Fruit fly (Drosophila melanogaster): ENCODE results near the gene Frq1.

Gene Frq1

DNA sequence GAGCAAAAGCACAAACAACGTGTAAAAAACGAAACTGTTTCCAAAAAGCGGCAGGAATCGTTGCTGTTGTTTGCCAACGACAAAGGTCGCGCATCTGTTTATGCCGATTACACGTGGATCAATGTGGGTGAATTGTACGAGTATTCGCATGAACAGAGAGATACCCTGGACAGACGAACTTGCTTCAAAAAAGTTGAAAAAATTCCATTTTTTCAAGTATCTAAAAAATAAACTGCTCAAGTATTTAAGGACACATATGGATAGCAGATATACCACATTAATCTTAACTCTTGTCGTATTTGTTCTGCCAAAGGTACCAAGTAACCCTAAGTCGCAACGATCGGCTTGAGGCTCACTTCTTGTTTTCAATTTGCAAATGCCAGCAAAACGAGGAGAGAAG is 15.2 kb upstream of the Frq1 start:
- no peak for TF ChIP-seq ttk (optimal IDR thresholded peaks at IDR 0.05)
- TF ChIP-seq Sin3A (optimal IDR thresholded peaks at IDR 0.05), result no peak
- no peak for TF ChIP-seq h (optimal IDR thresholded peaks at IDR 0.05)
- no peak for TF ChIP-seq insv (optimal IDR thresholded peaks at IDR 0.05)
- no peak for TF ChIP-seq psq (optimal IDR thresholded peaks at IDR 0.05)
- no peak for TF ChIP-seq Myc (optimal IDR thresholded peaks at IDR 0.05)

DNA sequence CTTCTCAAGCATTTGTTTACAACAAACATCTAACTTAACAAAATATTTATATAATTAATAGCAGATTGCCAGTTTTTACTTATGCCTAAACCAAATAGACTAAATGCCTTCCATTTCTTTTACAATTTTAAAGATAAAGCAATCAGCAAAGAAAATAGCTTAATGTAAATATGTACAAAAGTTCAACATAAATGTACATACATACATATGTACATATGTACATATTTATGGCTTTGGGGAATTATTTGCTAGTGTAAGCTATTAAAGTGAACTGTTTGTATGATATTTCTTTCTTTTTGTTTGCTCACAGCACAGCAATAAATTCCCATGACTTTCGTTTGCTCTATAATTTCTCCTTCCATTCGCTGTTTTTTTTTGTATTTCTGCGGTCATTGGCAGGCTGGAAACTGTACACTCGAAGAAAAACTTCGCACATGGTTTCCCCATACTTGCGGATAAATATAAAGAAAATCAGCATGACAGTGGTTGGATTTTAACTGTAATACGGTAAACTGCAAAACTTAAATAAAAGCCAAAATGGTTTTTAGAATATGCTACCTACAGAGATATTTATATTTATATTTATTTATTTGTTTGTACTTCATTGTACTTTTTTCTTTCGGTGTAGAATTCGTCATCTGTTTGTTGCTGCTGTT is 14.1 kb upstream of the Frq1 start:
- no peak for TF ChIP-seq Sin3A (optimal IDR thresholded peaks at IDR 0.05)
- no peak for TF ChIP-seq insv (optimal IDR thresholded peaks at IDR 0.05)
- TF ChIP-seq h (optimal IDR thresholded peaks at IDR 0.05), result no peak
- no peak for TF ChIP-seq psq (optimal IDR thresholded peaks at IDR 0.05)
- TF ChIP-seq Myc (optimal IDR thresholded peaks at IDR 0.05), result no peak
- no peak for TF ChIP-seq ttk (optimal IDR thresholded peaks at IDR 0.05)

DNA sequence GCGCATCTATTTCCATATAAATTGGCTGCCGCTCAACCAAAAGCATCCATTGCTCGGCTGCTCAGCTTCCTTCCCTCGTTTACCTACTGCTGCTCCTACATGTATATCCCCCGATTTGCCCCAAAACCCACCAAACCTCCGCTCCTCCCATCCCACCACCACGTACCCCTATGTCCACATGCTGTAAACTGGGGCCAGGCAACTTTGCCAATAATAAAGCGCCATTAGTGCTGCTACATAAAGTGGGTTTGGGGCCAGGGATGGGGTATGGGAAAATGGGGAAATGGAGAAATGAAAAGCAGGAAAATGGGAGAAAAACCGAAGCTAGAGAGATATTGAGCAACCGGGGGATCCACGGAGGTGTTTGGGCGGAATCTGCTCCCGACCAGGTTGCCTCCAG is 5.9 kb upstream of the Frq1 start:
- TF ChIP-seq Myc (optimal IDR thresholded peaks at IDR 0.05) (no peak), ttk (optimal IDR thresholded peaks at IDR 0.05) (no peak), insv (optimal IDR thresholded peaks at IDR 0.05) (no peak), h (optimal IDR thresholded peaks at IDR 0.05) (no peak), Sin3A (optimal IDR thresholded peaks at IDR 0.05) (no peak), psq (optimal IDR thresholded peaks at IDR 0.05) (no peak)

DNA sequence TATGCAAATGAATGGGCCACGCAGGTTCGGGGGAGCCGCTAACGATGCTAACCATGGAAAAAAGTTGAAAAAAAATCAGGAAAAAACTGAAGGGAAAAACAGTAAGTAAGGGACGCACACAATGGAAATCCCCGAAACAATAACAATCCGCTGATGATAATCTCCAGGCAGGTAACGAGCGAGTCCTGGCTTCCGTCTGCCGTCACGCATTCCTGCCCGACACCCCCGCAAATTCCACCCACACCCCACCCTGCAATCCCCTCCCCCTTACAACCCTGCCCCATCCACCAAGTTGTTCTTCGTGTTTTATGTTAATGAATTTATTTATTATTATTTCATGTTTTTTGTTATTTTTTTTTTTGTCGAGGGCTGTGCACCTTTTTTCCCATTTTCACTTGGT is 3.8 kb upstream of the Frq1 start:
- TF ChIP-seq insv (optimal IDR thresholded peaks at IDR 0.05) (no peak), h (optimal IDR thresholded peaks at IDR 0.05) (no peak), Myc (optimal IDR thresholded peaks at IDR 0.05) (no peak), Sin3A (optimal IDR thresholded peaks at IDR 0.05) (no peak), psq (optimal IDR thresholded peaks at IDR 0.05) (no peak), ttk (optimal IDR thresholded peaks at IDR 0.05) (no peak)

- TF ChIP-seq insv (optimal IDR thresholded peaks at IDR 0.05) (no peak), Myc (optimal IDR thresholded peaks at IDR 0.05) (no peak), psq (optimal IDR thresholded peaks at IDR 0.05) (no peak), ttk (optimal IDR thresholded peaks at IDR 0.05) (no peak), Sin3A (optimal IDR thresholded peaks at IDR 0.05) (no peak), h (optimal IDR thresholded peaks at IDR 0.05) (no peak)
Observed at dm6 chrX:18153001-18153400, 2.2 kb upstream of the Frq1 start.

- TF ChIP-seq insv (optimal IDR thresholded peaks at IDR 0.05), result no peak
- no peak for TF ChIP-seq psq (optimal IDR thresholded peaks at IDR 0.05)
- no peak for TF ChIP-seq Sin3A (optimal IDR thresholded peaks at IDR 0.05)
- TF ChIP-seq ttk (optimal IDR thresholded peaks at IDR 0.05), result no peak
- TF ChIP-seq Myc (optimal IDR thresholded peaks at IDR 0.05), result no peak
- no peak for TF ChIP-seq h (optimal IDR thresholded peaks at IDR 0.05)
Observed at dm6 chrX:18158967-18159366, 3.8 kb downstream of the Frq1 start.

DNA sequence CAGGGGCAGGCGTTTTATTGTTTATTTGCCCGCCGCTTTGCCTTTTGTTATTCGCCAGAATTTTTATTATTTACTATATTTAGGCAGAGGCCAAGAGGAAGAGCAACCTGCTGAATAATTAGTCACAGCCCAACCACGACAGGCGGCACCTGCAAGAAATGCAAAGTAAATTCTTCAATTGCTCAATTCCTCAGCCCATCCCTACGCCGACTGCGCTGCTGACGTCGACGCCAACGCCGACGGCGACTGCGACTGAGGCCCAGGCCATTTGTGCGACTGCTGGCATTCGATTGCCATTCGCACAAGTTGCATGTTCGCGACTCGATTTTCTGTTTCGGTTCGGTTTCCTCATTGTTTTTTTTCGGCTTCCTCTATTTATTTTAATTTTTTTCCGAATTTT is 22.1 kb downstream of the Frq1 start, which contains the start of gene Frq2:
TSS of gene Frq2 (plus strand) at position 301 of the 400 bp plus-strand sequence.
- TF ChIP-seq h (optimal IDR thresholded peaks at IDR 0.05) (no peak), Sin3A (optimal IDR thresholded peaks at IDR 0.05) (no peak)

DNA sequence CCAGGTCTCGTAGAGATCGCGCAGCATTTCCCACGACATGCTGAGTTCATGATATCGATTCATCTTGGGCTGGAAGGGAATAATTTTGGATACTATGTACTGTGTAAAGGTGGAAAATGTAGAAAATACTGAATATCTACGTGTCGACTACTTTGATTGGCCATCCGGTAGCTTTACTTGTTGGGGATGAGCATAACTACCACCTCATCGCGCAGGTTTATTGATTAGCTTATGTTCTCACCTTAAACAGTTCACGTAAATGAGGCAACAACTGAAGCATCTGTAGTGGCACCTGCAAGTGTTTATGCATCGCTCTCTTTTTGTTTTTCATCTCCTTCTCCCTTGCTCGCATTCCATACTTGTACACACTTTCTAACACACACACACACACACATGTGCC is 24.2 kb downstream of the Frq1 start, which contains the start of gene Andorra:
TSS of gene Andorra (minus strand) at position 101 of the 400 bp plus-strand sequence.
- no peak for TF ChIP-seq insv (optimal IDR thresholded peaks at IDR 0.05)
- no peak for TF ChIP-seq Sin3A (optimal IDR thresholded peaks at IDR 0.05)
- TF ChIP-seq Myc (optimal IDR thresholded peaks at IDR 0.05), result no peak
- no peak for TF ChIP-seq ttk (optimal IDR thresholded peaks at IDR 0.05)
- TF ChIP-seq h (optimal IDR thresholded peaks at IDR 0.05), result no peak
- TF ChIP-seq psq (optimal IDR thresholded peaks at IDR 0.05), result no peak

DNA sequence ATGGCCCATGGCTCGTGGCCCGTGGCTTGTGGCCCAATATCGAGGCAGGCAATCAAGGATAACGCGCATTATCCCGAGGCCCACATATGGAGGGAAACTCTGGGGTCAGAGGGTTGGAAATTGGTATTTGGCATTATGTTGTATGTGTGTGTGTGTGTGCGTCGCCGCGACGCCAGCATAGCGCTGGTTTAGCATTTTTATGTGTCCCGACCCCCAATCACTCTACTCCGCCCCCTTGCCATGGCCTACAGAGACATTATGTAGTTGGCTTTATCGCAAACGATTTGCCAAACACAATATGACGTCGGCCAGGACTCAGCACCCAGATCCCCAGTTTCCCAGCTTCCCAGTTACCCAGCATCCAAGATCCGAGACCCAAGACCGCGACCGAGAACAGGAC is 26.0 kb downstream of the Frq1 start:
- TF ChIP-seq Myc (optimal IDR thresholded peaks at IDR 0.05), result no peak
- no peak for TF ChIP-seq Sin3A (optimal IDR thresholded peaks at IDR 0.05)

DNA sequence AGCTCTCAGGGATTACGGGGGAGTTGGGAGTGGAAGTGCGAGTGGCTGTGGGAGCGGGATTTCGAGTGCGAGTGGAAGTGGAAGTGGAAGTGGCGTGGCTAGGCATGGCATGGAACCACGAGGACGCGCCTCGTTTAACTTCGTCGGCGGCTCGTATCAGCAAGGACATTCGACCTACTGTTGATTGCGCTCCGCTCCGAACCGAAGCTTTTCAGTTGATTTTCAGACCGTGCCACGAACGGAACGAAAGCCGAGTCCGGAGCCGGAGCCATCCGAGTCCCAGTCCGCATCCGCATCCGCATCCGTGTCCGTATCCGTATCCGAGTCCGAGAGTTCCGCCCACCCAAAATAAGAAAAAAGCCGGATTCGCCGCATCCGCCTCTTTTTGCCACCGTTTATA is 30.8 kb downstream of the Frq1 start:
- TF ChIP-seq insv (optimal IDR thresholded peaks at IDR 0.05) (no peak), Sin3A (optimal IDR thresholded peaks at IDR 0.05) (no peak), ttk (optimal IDR thresholded peaks at IDR 0.05) (no peak), h (optimal IDR thresholded peaks at IDR 0.05) (no peak), psq (optimal IDR thresholded peaks at IDR 0.05) (no peak)

DNA sequence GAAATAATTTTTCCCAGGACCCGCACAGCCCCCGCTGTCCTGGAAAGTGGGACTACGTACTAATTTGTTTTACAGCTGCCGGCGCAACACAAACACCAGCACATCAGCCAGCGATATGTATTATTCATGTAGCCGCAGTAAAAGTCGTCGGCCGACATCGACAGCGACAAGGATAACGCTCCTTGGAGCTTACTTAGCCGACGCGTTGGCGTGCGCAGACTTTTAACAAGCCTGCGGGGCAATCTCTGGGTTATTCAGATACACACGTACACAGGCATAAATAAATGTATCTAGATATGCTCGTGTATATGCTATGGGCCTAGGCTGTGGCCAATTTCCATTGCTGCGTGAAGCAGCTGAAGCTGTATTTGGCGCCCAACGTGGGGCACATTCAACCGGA is 42.5 kb downstream of the Frq1 start:
- no peak for TF ChIP-seq psq (optimal IDR thresholded peaks at IDR 0.05)
- TF ChIP-seq insv (optimal IDR thresholded peaks at IDR 0.05), result no peak
- TF ChIP-seq h (optimal IDR thresholded peaks at IDR 0.05), result no peak
- TF ChIP-seq Sin3A (optimal IDR thresholded peaks at IDR 0.05), result no peak
- no peak for TF ChIP-seq Myc (optimal IDR thresholded peaks at IDR 0.05)
- no peak for TF ChIP-seq ttk (optimal IDR thresholded peaks at IDR 0.05)

DNA sequence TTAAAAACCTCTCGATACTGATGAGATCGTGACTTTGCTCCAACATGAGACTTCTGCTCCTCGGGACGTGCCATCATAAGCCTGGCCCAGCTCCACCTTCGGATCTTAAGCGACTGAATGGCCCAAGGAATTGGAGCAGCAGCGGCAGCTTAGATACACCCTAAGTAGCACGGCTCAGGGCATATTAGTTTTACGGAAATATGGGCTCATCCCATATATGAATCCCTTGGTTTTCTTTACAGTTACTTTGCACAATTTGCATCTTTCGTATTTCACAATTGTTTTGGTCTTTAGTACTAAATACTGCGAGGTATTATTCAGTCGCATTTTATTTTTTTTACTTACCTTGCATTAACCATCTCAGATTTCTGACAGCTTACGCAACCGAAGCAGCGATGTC is 49.9 kb downstream of the Frq1 start, which contains the start of gene Hesr:
TSS of gene Hesr (minus strand) at position 101 of the 400 bp plus-strand sequence.
- TF ChIP-seq psq (optimal IDR thresholded peaks at IDR 0.05), result no peak
- TF ChIP-seq insv (optimal IDR thresholded peaks at IDR 0.05), result no peak
- TF ChIP-seq h (optimal IDR thresholded peaks at IDR 0.05), result no peak
- TF ChIP-seq ttk (optimal IDR thresholded peaks at IDR 0.05), result no peak
- TF ChIP-seq Sin3A (optimal IDR thresholded peaks at IDR 0.05), result no peak
- no peak for TF ChIP-seq Myc (optimal IDR thresholded peaks at IDR 0.05)

- TF ChIP-seq insv (optimal IDR thresholded peaks at IDR 0.05) (no peak), Sin3A (optimal IDR thresholded peaks at IDR 0.05) (no peak), psq (optimal IDR thresholded peaks at IDR 0.05) (no peak), h (optimal IDR thresholded peaks at IDR 0.05) (no peak), ttk (optimal IDR thresholded peaks at IDR 0.05) (no peak), Myc (optimal IDR thresholded peaks at IDR 0.05) (no peak)
Observed at dm6 chrX:18207533-18207932, 52.4 kb downstream of the Frq1 start.

All from Kc167 (cell line).